Fruit fly (Drosophila melanogaster) whole organism, embryonic: ENCODE data around the gene Pnn.
A peak's percentile ranks its signal among the peaks of the same experiment; 100 is the strongest.

Source experiments
- Abd-B ChIP-seq: fragments of 200-800 bp; sonication (Bioruptor generic); optimal IDR thresholded peaks from 2 replicates; lab custom pipeline; 2018; ENCODE audit warnings: missing biosample characterization, mild to moderate bottlenecking, missing genetic modification characterization, moderate library complexity
- BEAF-32 ChIP-seq: fragments of 200-800 bp; sonication (Bioruptor generic); optimal IDR thresholded peaks from 3 replicates; lab custom pipeline; 2017; ENCODE audit warnings: missing biosample characterization, missing genetic modification characterization, mild to moderate bottlenecking, moderate library complexity, missing genetic modification reagents
- CG10959 ChIP-seq: fragments of 200-800 bp; sonication (Bioruptor generic); IDR thresholded peaks from 2 replicates; pipeline ENCODE4 v1.3.6; 2022; ENCODE audit warnings: missing biosample characterization, missing genetic modification characterization
- CG11504 ChIP-seq: fragments of 200-800 bp; sonication (Bioruptor generic); optimal IDR thresholded peaks from 3 replicates; lab custom pipeline; 2019; ENCODE audit warnings: missing biosample characterization, mild to moderate bottlenecking, missing genetic modification characterization, moderate library complexity
- CG13287 ChIP-seq: fragments of 200-800 bp; sonication (Bioruptor generic); IDR thresholded peaks from 2 replicates; pipeline ENCODE4 v1.3.6; 2022; ENCODE audit warnings: missing biosample characterization, missing genetic modification characterization; ENCODE audit not compliant: partially characterized antibody
- CG14710 ChIP-seq: fragments of 200-800 bp; sonication (Bioruptor generic); optimal IDR thresholded peaks from 3 replicates; lab custom pipeline; 2019; ENCODE audit warnings: missing biosample characterization, mild to moderate bottlenecking, missing genetic modification characterization, moderate library complexity
- CG15514 ChIP-seq: fragments of 200-800 bp; sonication (Bioruptor generic); optimal IDR thresholded peaks from 3 replicates; lab custom pipeline; 2017; ENCODE audit warnings: missing biosample characterization, missing genetic modification characterization, mild to moderate bottlenecking, moderate library complexity, missing genetic modification reagents
- CG1647 ChIP-seq: fragments of 200-800 bp; sonication (Bioruptor generic); optimal IDR thresholded peaks from 3 replicates; lab custom pipeline; 2016; ENCODE audit warnings: missing biosample characterization, missing genetic modification characterization
- CG17802 ChIP-seq: fragments of 200-800 bp; sonication (Bioruptor generic); optimal IDR thresholded peaks from 2 replicates; lab custom pipeline; 2018; ENCODE audit warnings: missing biosample characterization, mild to moderate bottlenecking, missing genetic modification characterization, moderate library complexity
- CG17829 ChIP-seq: fragments of 200-800 bp; optimal IDR thresholded peaks from 2 replicates; lab custom pipeline; 2019; ENCODE audit warnings: missing biosample characterization, mild to moderate bottlenecking, missing genetic modification characterization, moderate library complexity
- CG1792 ChIP-seq: fragments of 200-800 bp; sonication (Bioruptor generic); optimal IDR thresholded peaks from 2 replicates; lab custom pipeline; 2016; ENCODE audit warnings: missing biosample characterization, missing genetic modification characterization
- CG18619 ChIP-seq: fragments of 200-800 bp; sonication (Bioruptor generic); optimal IDR thresholded peaks from 3 replicates; lab custom pipeline; 2017; ENCODE audit warnings: missing biosample characterization, mild to moderate bottlenecking, missing genetic modification characterization
- CG2116 ChIP-seq: fragments of 200-800 bp; sonication (Bioruptor generic); optimal IDR thresholded peaks from 3 replicates; lab custom pipeline; 2018; ENCODE audit warnings: missing biosample characterization, mild to moderate bottlenecking, missing genetic modification characterization
- CG30431 ChIP-seq: fragments of 200-800 bp; sonication (Bioruptor generic); optimal IDR thresholded peaks from 2 replicates; lab custom pipeline; 2017; ENCODE audit warnings: missing biosample characterization, missing genetic modification characterization
- CG7745 ChIP-seq: fragments of 200-800 bp; sonication (Bioruptor generic); optimal IDR thresholded peaks from 2 replicates; lab custom pipeline; 2018; ENCODE audit warnings: missing biosample characterization, mild to moderate bottlenecking, missing genetic modification characterization, moderate library complexity
- CG8924 ChIP-seq: fragments of 200-800 bp; optimal IDR thresholded peaks from 3 replicates; lab custom pipeline; 2019; ENCODE audit warnings: missing biosample characterization, mild to moderate bottlenecking, missing genetic modification characterization, moderate library complexity
- CG9437 ChIP-seq: fragments of 200-800 bp; sonication (Bioruptor generic); optimal IDR thresholded peaks from 2 replicates; lab custom pipeline; 2018; ENCODE audit warnings: missing biosample characterization, mild to moderate bottlenecking, missing genetic modification characterization
- Dll ChIP-seq: fragments of 200-800 bp; sonication (Bioruptor generic); IDR thresholded peaks from 4 replicates; pipeline ENCODE4 v1.3.6; 2022; ENCODE audit warnings: missing biosample characterization, missing genetic modification characterization; ENCODE audit not compliant: partially characterized antibody
- Dp ChIP-seq: fragments of 200-800 bp; sonication (Bioruptor generic); optimal IDR thresholded peaks from 2 replicates; lab custom pipeline; 2018; ENCODE audit warnings: missing biosample characterization, mild to moderate bottlenecking, missing genetic modification characterization, moderate library complexity
- E2f2 ChIP-seq: fragments of 200-800 bp; sonication (Bioruptor generic); IDR thresholded peaks from 2 replicates; pipeline ENCODE4 v1.3.6; 2022; ENCODE audit warnings: missing biosample characterization, missing genetic modification characterization
- Elba2 ChIP-seq: fragments of 200-800 bp; sonication (Bioruptor generic); optimal IDR thresholded peaks from 3 replicates; lab custom pipeline; 2016; ENCODE audit warnings: missing biosample characterization, missing genetic modification characterization
- Ets97D ChIP-seq: fragments of 200-800 bp; sonication (Bioruptor generic); optimal IDR thresholded peaks from 3 replicates; lab custom pipeline; 2016; ENCODE audit warnings: missing biosample characterization, missing genetic modification characterization
- HLH4C ChIP-seq: fragments of 200-800 bp; sonication (Bioruptor generic); IDR thresholded peaks from 3 replicates; pipeline ENCODE4 v1.3.6; 2022; ENCODE audit warnings: missing biosample characterization, missing genetic modification characterization; ENCODE audit not compliant: partially characterized antibody
- NfI ChIP-seq: fragments of 200-800 bp; sonication (Bioruptor generic); optimal IDR thresholded peaks from 3 replicates; lab custom pipeline; 2018; ENCODE audit warnings: missing biosample characterization, mild to moderate bottlenecking, missing genetic modification characterization, moderate library complexity
- Opbp ChIP-seq: fragments of 200-800 bp; sonication (Bioruptor generic); IDR thresholded peaks from 3 replicates; pipeline ENCODE4 v1.3.6; 2022; ENCODE audit warnings: missing biosample characterization, missing genetic modification characterization; ENCODE audit not compliant: partially characterized antibody
- Pdp1 ChIP-seq, 2 experiments: fragments of 200-800 bp; sonication (Bioruptor generic); optimal IDR thresholded peaks; 3 replicates each; lab custom pipeline; 2016; ENCODE audit warnings: missing biosample characterization in 2 of 2, missing genetic modification characterization in 2 of 2, mild to moderate bottlenecking in 1 of 2, moderate library complexity in 1 of 2
- Ravus ChIP-seq: fragments of 200-800 bp; sonication (Bioruptor generic); IDR thresholded peaks from 2 replicates; pipeline ENCODE4 v1.3.6; 2022; ENCODE audit warnings: missing biosample characterization, missing genetic modification characterization
- Sry-δ ChIP-seq: fragments of 200-800 bp; sonication (Bioruptor generic); optimal IDR thresholded peaks from 2 replicates; lab custom pipeline; 2016; ENCODE audit warnings: missing biosample characterization, missing genetic modification characterization
- Ssrp ChIP-seq: fragments of 200-800 bp; sonication (Bioruptor generic); optimal IDR thresholded peaks from 2 replicates; lab custom pipeline; 2018; ENCODE audit warnings: missing biosample characterization, mild to moderate bottlenecking, missing genetic modification characterization, moderate library complexity
- Trl ChIP-seq, 3 experiments: fragments of >200 bp in 2 of 3; fragments of 200-800 bp in 1 of 3; sonication (Bioruptor generic) in 1 of 3; optimal IDR thresholded peaks; 2 replicates in 1 of 3; 3 replicates in 2 of 3; lab custom pipeline; 2016 to 2017; ENCODE audit warnings: missing biosample characterization in 1 of 3, missing genetic modification characterization in 1 of 3
- bbx ChIP-seq: fragments of 200-800 bp; sonication (Bioruptor generic); IDR thresholded peaks from 2 replicates; pipeline ENCODE4 v1.3.6; 2022; ENCODE audit warnings: missing biosample characterization, missing genetic modification characterization; ENCODE audit not compliant: partially characterized antibody
- bowl ChIP-seq: fragments of 200-800 bp; sonication (Bioruptor generic); IDR thresholded peaks from 2 replicates; pipeline ENCODE4 v1.3.6; 2022; ENCODE audit warnings: missing biosample characterization, missing genetic modification characterization
- gcm2 ChIP-seq: fragments of 200-800 bp; sonication (Bioruptor generic); optimal IDR thresholded peaks from 2 replicates; lab custom pipeline; 2016; ENCODE audit warnings: missing biosample characterization, missing genetic modification characterization
- grau ChIP-seq: fragments of 200-800 bp; optimal IDR thresholded peaks from 3 replicates; lab custom pipeline; 2019; ENCODE audit warnings: missing biosample characterization, mild to moderate bottlenecking, missing genetic modification characterization, moderate library complexity
- hbn ChIP-seq: fragments of 200-800 bp; sonication (Bioruptor generic); IDR thresholded peaks from 2 replicates; pipeline ENCODE4 v1.3.6; 2022; ENCODE audit warnings: missing biosample characterization, missing genetic modification characterization; ENCODE audit not compliant: partially characterized antibody
- knrl ChIP-seq: fragments of 200-800 bp; sonication (Bioruptor generic); IDR thresholded peaks from 3 replicates; pipeline ENCODE4 v1.3.6; 2022; ENCODE audit warnings: missing biosample characterization, missing genetic modification characterization; ENCODE audit not compliant: partially characterized antibody
- mld ChIP-seq: fragments of 200-800 bp; sonication (Bioruptor generic); IDR thresholded peaks from 3 replicates; pipeline ENCODE4 v1.3.6; 2022; ENCODE audit warnings: missing biosample characterization, missing genetic modification characterization; ENCODE audit not compliant: partially characterized antibody
- onecut ChIP-seq: fragments of 200-800 bp; sonication (Bioruptor generic); IDR thresholded peaks from 2 replicates; pipeline ENCODE4 v1.3.6; 2022; ENCODE audit warnings: missing biosample characterization, missing genetic modification characterization
- phol ChIP-seq: fragments of 200-800 bp; sonication (Bioruptor generic); optimal IDR thresholded peaks from 3 replicates; lab custom pipeline; 2018; ENCODE audit warnings: missing biosample characterization, mild to moderate bottlenecking, missing genetic modification characterization, moderate library complexity
- rib ChIP-seq: fragments of 200-800 bp; sonication (Bioruptor generic); IDR thresholded peaks from 2 replicates; pipeline ENCODE4 v1.3.6; 2022; ENCODE audit warnings: missing biosample characterization, missing genetic modification characterization
- salm ChIP-seq: fragments of 200-800 bp; sonication (Bioruptor generic); optimal IDR thresholded peaks from 2 replicates; lab custom pipeline; 2018; ENCODE audit warnings: missing biosample characterization, mild to moderate bottlenecking, missing genetic modification characterization
- toy ChIP-seq: fragments of 200-800 bp; sonication (Bioruptor generic); IDR thresholded peaks from 2 replicates; pipeline ENCODE4 v1.3.6; 2022; ENCODE audit warnings: missing biosample characterization, missing genetic modification characterization
- unc-4 ChIP-seq: fragments of 200-800 bp; sonication (Bioruptor generic); IDR thresholded peaks from 2 replicates; pipeline ENCODE4 v1.3.6; 2022; ENCODE audit warnings: missing biosample characterization, missing genetic modification characterization; ENCODE audit not compliant: partially characterized antibody
- vvl ChIP-seq: fragments of 200-800 bp; sonication (Bioruptor generic); IDR thresholded peaks from 2 replicates; pipeline ENCODE4 v1.3.6; 2022; ENCODE audit warnings: missing biosample characterization, missing genetic modification characterization
- wdn ChIP-seq: fragments of 200-800 bp; sonication (Bioruptor generic); IDR thresholded peaks from 2 replicates; pipeline ENCODE4 v1.3.6; 2022; ENCODE audit warnings: missing biosample characterization, missing genetic modification characterization
- zfh1 ChIP-seq: fragments of 200-800 bp; sonication (Bioruptor generic); IDR thresholded peaks from 3 replicates; pipeline ENCODE4 v1.3.6; 2022; ENCODE audit warnings: missing biosample characterization, missing genetic modification characterization

The Pnn gene

dm6 chr3R:9762955-9763931 lies 22.5 kb downstream of the Pnn start, which contains the start of the genes Snap24 and CG8478 (continued):
- TF ChIP-seq phol (tag; lab: Kevin White, UChicago) (peak; percentile 22), Abd-B (peak; percentile 24), NfI (GFP tag; lab: Kevin White, UChicago) (no peak), CG17829 (tag; lab: Kevin White, UChicago) (no peak), Pdp1 (GFP tag; optimal IDR thresholded peaks at IDR 0.05; lab: Kevin White, UChicago) (peak in 1 of 2 experiments; percentile 22), bowl (GFP tag; lab: Robert Waterston, UW) (no peak), CG2116 (peak; percentile 66), BEAF-32 (GFP tag; lab: Kevin White, UChicago) (peak; percentile 86), CG9437 (GFP tag; lab: Kevin White, UChicago) (no peak), CG18619 (GFP tag; lab: Kevin White, UChicago) (no peak), CG8924 (tag; lab: Kevin White, UChicago) (peak; percentile 14), Sry-δ (GFP tag; lab: Kevin White, UChicago) (peak; percentile 88), mld (peak; percentile 56; the same call in 2 of the 3 replicates), Ets97D (GFP tag; lab: Kevin White, UChicago) (peak; percentile 25), Ssrp (tag; lab: Kevin White, UChicago) (no peak), CG30431 (GFP tag; lab: Kevin White, UChicago) (no peak), onecut (GFP tag; lab: Robert Waterston, UW) (peak; percentile 31; the same call in 1 of the 2 replicates), CG10959 (GFP tag; lab: Robert Waterston, UW) (no peak), vvl (GFP tag; lab: Robert Waterston, UW) (no peak; the same call in 1 of the 2 replicates), CG1647 (no peak), CG15514 (GFP tag; lab: Kevin White, UChicago) (peak; percentile 23), bbx (GFP tag; lab: Robert Waterston, UW) (peak; percentile 82), HLH4C (GFP tag; lab: Robert Waterston, UW) (peak; percentile 77), grau (tag; lab: Kevin White, UChicago) (peak; percentile 0), CG14710 (tag; lab: Kevin White, UChicago) (peak; percentile 78), Elba2 (GFP tag; lab: Kevin White, UChicago) (peak; percentile 87), knrl (peak; percentile 82), salm (tag; lab: Kevin White, UChicago) (no peak), gcm2 (no peak), Trl (optimal IDR thresholded peaks at IDR 0.05; lab: Kevin White, UChicago) (no peak), Trl (GFP tag; optimal IDR thresholded peaks at IDR 0.05; lab: Kevin White, UChicago) (no peak), CG1792 (GFP tag; lab: Kevin White, UChicago) (no peak), hbn (GFP tag; lab: Robert Waterston, UW) (peak; percentile 65), CG13287 (GFP tag; lab: Robert Waterston, UW) (peak; percentile 82), unc-4 (GFP tag; lab: Robert Waterston, UW) (peak; percentile 74), Opbp (GFP tag; lab: Robert Waterston, UW) (peak; percentile 71; the same call in 2 of the 3 replicates), E2f2 (peak; percentile 85), CG11504 (tag; lab: Kevin White, UChicago) (no peak), toy (GFP tag; lab: Robert Waterston, UW) (no peak), CG7745 (tag; lab: Kevin White, UChicago) (no peak), Dp (GFP tag; lab: Kevin White, UChicago) (peak; percentile 78), wdn (no peak), Dll (peak; percentile 78; the same call in 3 of the 4 replicates), CG17802 (tag; lab: Kevin White, UChicago) (peak; percentile 92), zfh1 (no peak), rib (GFP tag; lab: Robert Waterston, UW) (peak; percentile 84), Ravus (GFP tag; lab: Robert Waterston, UW) (no peak)
